Fruit fly (Drosophila melanogaster) S2 (cell line): Measurements from ENCODE around the gene CG10863.

Source experiments
- CG8478 ChIP-seq: fragments of >200 bp; optimal IDR thresholded peaks from 2 replicates; lab custom pipeline; 2018
- CTCF ChIP-seq, 2 experiments: fragments of >200 bp; optimal IDR thresholded peaks; 2 replicates each; lab custom pipeline; 2018

- TF ChIP-seq CG8478 (lab: Kevin White, UChicago) (no peak), CTCF (optimal IDR thresholded peaks at IDR 0.05; lab: Kevin White, UChicago) (peak in 1 of 2 experiments; percentile 27)
Observed at dm6 chr3L:3905111-3905510, 37.2 kb downstream of the CG10863 start, which contains the start of gene ida.
